Worm (Caenorhabditis elegans) whole organism, early embryonic: ENCODE results near the gene nspb-6.

ENCODE experiments used
- B0310.2 ChIP-seq: sonication (generic microtip); optimal IDR thresholded peaks from 2 replicates; lab custom pipeline; 2016; ENCODE audit warnings: mild to moderate bottlenecking, missing genetic modification characterization, missing compliant biosample characterization
- F13C5.2 ChIP-seq: sonication (generic microtip); optimal IDR thresholded peaks from 2 replicates; lab custom pipeline; 2017; ENCODE audit warnings: mild to moderate bottlenecking, missing genetic modification characterization, inconsistent platforms, missing compliant biosample characterization
- aly-1 ChIP-seq: sonication (generic microtip); optimal IDR thresholded peaks from 2 replicates; lab custom pipeline; 2016; ENCODE audit warnings: missing genetic modification characterization, missing compliant biosample characterization
- ama-1 ChIP-seq: fragments of 150-350 bp; optimal IDR thresholded peaks from 2 replicates; lab custom pipeline; 2014
- ceh-13 ChIP-seq: fragments of 200-800 bp; sonication (Bioruptor generic); optimal IDR thresholded peaks from 2 replicates; lab custom pipeline; 2018; ENCODE audit warnings: mild to moderate bottlenecking, missing genetic modification characterization, missing compliant biosample characterization
- ceh-36 ChIP-seq: sonication (generic microtip); optimal IDR thresholded peaks from 2 replicates; lab custom pipeline; 2016; ENCODE audit warnings: missing genetic modification characterization, inconsistent platforms, missing compliant biosample characterization
- flt-1 ChIP-seq: fragments of 200-800 bp; sonication (Bioruptor generic); IDR thresholded peaks from 2 replicates; pipeline ENCODE4 v1.3.6; 2022; ENCODE audit warnings: missing genetic modification characterization, missing compliant biosample characterization
- hmg-4 ChIP-seq: fragments of 200-800 bp; sonication (Bioruptor generic); optimal IDR thresholded peaks from 2 replicates; lab custom pipeline; 2018; ENCODE audit warnings: mild to moderate bottlenecking, missing genetic modification characterization, missing compliant biosample characterization
- scrt-1 ChIP-seq: fragments of 200-800 bp; sonication (Bioruptor generic); IDR thresholded peaks from 2 replicates; pipeline ENCODE4 v1.3.6; 2022; ENCODE audit warnings: missing genetic modification characterization, missing compliant biosample characterization
- sea-1 ChIP-seq: fragments of 200-800 bp; sonication (Bioruptor generic); conservative IDR thresholded peaks from 2 replicates; pipeline ENCODE4 v1.3.6; 2022; ENCODE audit warnings: missing genetic modification characterization, missing compliant biosample characterization
- tbx-11 ChIP-seq: fragments of 200-800 bp; sonication (Bioruptor generic); IDR thresholded peaks from 2 replicates; pipeline ENCODE4 v1.3.6; 2022; ENCODE audit warnings: missing genetic modification characterization, missing compliant biosample characterization
- tbx-37 ChIP-seq: fragments of 200-800 bp; sonication (Bioruptor generic); conservative IDR thresholded peaks from 2 replicates; pipeline ENCODE4 v1.3.6; 2022; ENCODE audit warnings: missing genetic modification reagents, missing genetic modification characterization, missing compliant biosample characterization
- tra-4 ChIP-seq: sonication (generic microtip); optimal IDR thresholded peaks from 2 replicates; lab custom pipeline; 2017; ENCODE audit warnings: missing genetic modification characterization, missing compliant biosample characterization

ce11 chrIV:5939908-5940307, 44.6 kb downstream of the nspb-6 start:
- TF ChIP-seq ama-1 (lab: Kevin White, UChicago) (no peak), aly-1 (no peak), ceh-13 (no peak), sea-1 (GFP tag; lab: Robert Waterston, UW) (no peak), tbx-11 (GFP tag; lab: Robert Waterston, UW) (no peak), ceh-36 (no peak), B0310.2 (tag; lab: Kevin White, UChicago) (no peak), flt-1 (no peak), hmg-4 (no peak), scrt-1 (GFP tag; lab: Robert Waterston, UW) (no peak), F13C5.2 (no peak), tbx-37 (GFP tag; lab: Robert Waterston, UW) (no peak), tra-4 (tag; lab: Kevin White, UChicago) (no peak)
